Worm (Caenorhabditis elegans) whole organism, mixed stage, embryonic: Measurements from ENCODE around the gene flp-17.

ENCODE experiments used
- M03D4.4 ChIP-seq: sonication (generic microtip); optimal IDR thresholded peaks from 2 replicates; lab custom pipeline; 2017; ENCODE audit warnings: mild to moderate bottlenecking, missing genetic modification characterization, missing compliant biosample characterization
- ceh-39 ChIP-seq: fragments of 150-350 bp; optimal IDR thresholded peaks from 2 replicates; lab custom pipeline; 2014; ENCODE audit warnings: missing biosample characterization, missing genetic modification characterization
- ces-1 ChIP-seq: fragments of 150-350 bp; optimal IDR thresholded peaks from 2 replicates; lab custom pipeline; 2014; ENCODE audit warnings: missing biosample characterization, missing genetic modification reagents, missing genetic modification characterization
- drap-1 ChIP-seq: fragments of 200-800 bp; sonication (Bioruptor generic); optimal IDR thresholded peaks from 3 replicates; lab custom pipeline; 2018; ENCODE audit warnings: mild to moderate bottlenecking, missing genetic modification characterization, missing compliant biosample characterization
- elt-3 ChIP-seq: fragments of 150-350 bp; optimal IDR thresholded peaks from 2 replicates; lab custom pipeline; 2014; ENCODE audit warnings: missing biosample characterization, missing genetic modification characterization
- lsy-2 ChIP-seq: fragments of 150-350 bp; optimal IDR thresholded peaks from 2 replicates; lab custom pipeline; 2014; ENCODE audit warnings: missing biosample characterization, missing genetic modification characterization
- nhr-28 ChIP-seq: fragments of 150-350 bp; optimal IDR thresholded peaks from 2 replicates; lab custom pipeline; 2014; ENCODE audit warnings: missing biosample characterization, missing genetic modification characterization
- nhr-76 ChIP-seq: sonication (generic microtip); optimal IDR thresholded peaks from 2 replicates; lab custom pipeline; 2017; ENCODE audit warnings: missing biosample characterization, missing genetic modification characterization
- pha-4 ChIP-seq: fragments of 150-350 bp; optimal IDR thresholded peaks from 2 replicates; lab custom pipeline; 2018; ENCODE audit warnings: missing biosample characterization, missing genetic modification reagents, missing genetic modification characterization
- sem-2 ChIP-seq: fragments of 200-800 bp; sonication (Bioruptor generic); optimal IDR thresholded peaks from 2 replicates; lab custom pipeline; 2018; ENCODE audit warnings: mild to moderate bottlenecking, missing genetic modification characterization, missing compliant biosample characterization
- snpc-4 ChIP-seq: fragments of 150-350 bp; optimal IDR thresholded peaks from 2 replicates; lab custom pipeline; 2014; ENCODE audit warnings: missing biosample characterization, missing genetic modification characterization
- unc-120 ChIP-seq: sonication (generic microtip); optimal IDR thresholded peaks from 2 replicates; lab custom pipeline; 2017; ENCODE audit warnings: missing genetic modification characterization, missing compliant biosample characterization; ENCODE audit not compliant: poor library complexity, severe bottlenecking
- unc-39 ChIP-seq: fragments of 150-350 bp; optimal IDR thresholded peaks from 2 replicates; lab custom pipeline; 2014; ENCODE audit warnings: missing biosample characterization, missing genetic modification characterization
- zip-8 ChIP-seq: fragments of 150-350 bp; optimal IDR thresholded peaks from 2 replicates; lab custom pipeline; 2014; ENCODE audit warnings: missing biosample characterization, missing genetic modification characterization

DNA sequence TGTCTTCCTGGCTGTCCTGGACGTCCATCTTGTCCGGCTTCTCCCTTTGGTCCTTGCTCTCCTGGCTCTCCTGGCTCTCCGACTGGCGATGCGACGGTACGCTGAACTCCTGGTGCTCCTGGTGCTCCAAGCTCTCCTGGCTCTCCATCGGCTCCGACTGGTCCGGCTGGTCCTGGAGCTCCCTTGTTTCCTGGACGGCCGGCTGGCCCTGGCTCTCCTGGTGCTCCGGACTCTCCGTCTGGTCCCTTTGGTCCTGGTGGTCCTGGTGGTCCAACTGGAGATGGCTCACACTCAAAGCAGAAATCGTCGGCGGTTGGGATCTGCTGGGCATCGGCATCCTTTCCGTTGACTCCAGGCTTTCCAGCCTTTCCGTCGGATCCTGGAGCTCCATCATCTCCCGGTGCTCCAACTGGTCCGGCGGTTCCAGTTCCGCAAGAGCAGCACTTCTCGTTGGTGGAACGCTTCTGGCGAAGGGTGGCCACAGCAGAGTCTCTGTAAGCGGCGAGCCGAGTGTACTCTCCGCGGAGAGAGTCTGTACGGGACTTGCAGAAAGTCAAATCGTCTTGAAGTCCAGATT lies 8.6 kb downstream of the flp-17 start:
- TF ChIP-seq pha-4 (tag; lab: Kevin White, UChicago) = no peak
- no peak for TF ChIP-seq sem-2
- TF ChIP-seq zip-8 (tag; lab: Kevin White, UChicago) = no peak
- TF ChIP-seq nhr-76 = no peak
- TF ChIP-seq nhr-28 (tag; lab: Kevin White, UChicago) = no peak
- TF ChIP-seq elt-3 (tag; lab: Kevin White, UChicago) = no peak
- TF ChIP-seq lsy-2 (tag; lab: Kevin White, UChicago) = no peak
- no peak for TF ChIP-seq ces-1 (GFP tag; lab: Kevin White, UChicago)
- no peak for TF ChIP-seq snpc-4 (tag; lab: Kevin White, UChicago)
- TF ChIP-seq drap-1 = no peak
- no peak for TF ChIP-seq ceh-39 (tag; lab: Kevin White, UChicago)
- TF ChIP-seq unc-39 (tag; lab: Kevin White, UChicago) = no peak
- TF ChIP-seq unc-120 (tag; lab: Kevin White, UChicago) = no peak
- TF ChIP-seq M03D4.4 (tag; lab: Kevin White, UChicago) = no peak
